Worm (Caenorhabditis elegans): ENCODE results near the gene cyk-4.

DNA sequence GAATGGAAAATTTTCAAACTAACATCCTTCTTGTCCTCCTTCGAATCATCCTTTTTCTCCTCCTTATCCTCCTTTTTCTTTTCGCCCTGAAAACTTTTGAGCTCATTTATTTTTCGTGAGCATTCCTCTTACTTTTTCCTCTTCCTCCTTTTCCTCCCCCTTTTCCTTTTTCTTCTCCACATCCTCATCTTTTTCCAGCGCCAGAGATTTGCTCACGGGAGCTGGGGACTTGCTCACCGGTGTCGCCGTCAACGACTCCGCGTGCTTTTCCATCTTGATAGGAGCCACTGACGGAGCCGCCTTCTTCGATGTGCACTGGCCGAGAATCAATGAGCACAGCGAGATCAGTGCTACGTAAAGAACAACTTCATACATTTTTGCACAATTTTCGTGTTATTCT, 22.7 kb downstream of the cyk-4 start, which contains the start of gene K08E3.2:
- no peak for TF ChIP-seq flt-1 (GFP tag; IDR thresholded peaks at IDR 0.05)
- TF ChIP-seq ref-1 (GFP tag; conservative IDR thresholded peaks at IDR 0.05) = no peak
- no peak for TF ChIP-seq med-1 (GFP tag; optimal IDR thresholded peaks at IDR 0.05; ENCODE audit: insufficient read depth)
- no peak for TF ChIP-seq ztf-23 (GFP tag; IDR thresholded peaks at IDR 0.05)
- no peak for TF ChIP-seq klf-2 (GFP tag; conservative IDR thresholded peaks at IDR 0.05)
- no peak for TF ChIP-seq tab-1 (GFP tag; IDR thresholded peaks at IDR 0.05)
- TF ChIP-seq ztf-29 (GFP tag; IDR thresholded peaks at IDR 0.05) = no peak

All from whole organism, midembryonic.